Fruit fly (Drosophila melanogaster) whole organism, embryonic: ENCODE results near the gene CG9919.

Experiments
- Abd-B ChIP-seq: fragments of 200-800 bp; sonication (Bioruptor generic); optimal IDR thresholded peaks from 2 replicates; lab custom pipeline; 2018; ENCODE audit warnings: missing biosample characterization, mild to moderate bottlenecking, missing genetic modification characterization, moderate library complexity
- CG1024 ChIP-seq: fragments of 200-800 bp; sonication (Bioruptor generic); IDR thresholded peaks from 2 replicates; pipeline ENCODE4 v1.3.6; 2022; ENCODE audit warnings: missing biosample characterization, missing genetic modification characterization
- CG11247 ChIP-seq: fragments of 200-800 bp; sonication (Bioruptor generic); IDR thresholded peaks from 2 replicates; pipeline ENCODE4 v1.3.6; 2022; ENCODE audit warnings: missing biosample characterization, missing genetic modification characterization
- CG11696 ChIP-seq: fragments of 200-800 bp; sonication (Bioruptor generic); IDR thresholded peaks from 2 replicates; pipeline ENCODE4 v1.3.6; 2022; ENCODE audit warnings: missing biosample characterization, missing genetic modification characterization
- CG12219 ChIP-seq: fragments of 200-800 bp; sonication (Bioruptor generic); optimal IDR thresholded peaks from 3 replicates; lab custom pipeline; 2018; ENCODE audit warnings: missing biosample characterization, mild to moderate bottlenecking, missing genetic modification characterization
- CG12769 ChIP-seq: fragments of 200-800 bp; sonication (Bioruptor generic); optimal IDR thresholded peaks from 2 replicates; lab custom pipeline; 2019; ENCODE audit warnings: missing biosample characterization, mild to moderate bottlenecking, missing genetic modification characterization, moderate library complexity
- CG13296 ChIP-seq: fragments of 200-800 bp; sonication (Bioruptor generic); optimal IDR thresholded peaks from 3 replicates; lab custom pipeline; 2018; ENCODE audit warnings: missing biosample characterization, mild to moderate bottlenecking, missing genetic modification characterization
- CG14710 ChIP-seq: fragments of 200-800 bp; sonication (Bioruptor generic); optimal IDR thresholded peaks from 3 replicates; lab custom pipeline; 2019; ENCODE audit warnings: missing biosample characterization, mild to moderate bottlenecking, missing genetic modification characterization, moderate library complexity
- CG1603 ChIP-seq: fragments of 200-800 bp; sonication (Bioruptor generic); optimal IDR thresholded peaks from 2 replicates; lab custom pipeline; 2019; ENCODE audit warnings: missing biosample characterization, mild to moderate bottlenecking, missing genetic modification characterization, moderate library complexity
- CG16863 ChIP-seq: fragments of 200-800 bp; sonication (Bioruptor generic); optimal IDR thresholded peaks from 3 replicates; lab custom pipeline; 2016; ENCODE audit warnings: missing biosample characterization, missing genetic modification characterization
- CG18619 ChIP-seq: fragments of 200-800 bp; sonication (Bioruptor generic); optimal IDR thresholded peaks from 3 replicates; lab custom pipeline; 2017; ENCODE audit warnings: missing biosample characterization, mild to moderate bottlenecking, missing genetic modification characterization
- CG2202 ChIP-seq: fragments of 200-800 bp; sonication (Bioruptor generic); optimal IDR thresholded peaks from 2 replicates; lab custom pipeline; 2018; ENCODE audit warnings: missing biosample characterization, mild to moderate bottlenecking, missing genetic modification characterization
- CG30403 ChIP-seq: fragments of 200-800 bp; sonication (Bioruptor generic); optimal IDR thresholded peaks from 3 replicates; lab custom pipeline; 2016; ENCODE audit warnings: missing biosample characterization, missing genetic modification characterization
- CG4424 ChIP-seq: fragments of 200-800 bp; sonication (Bioruptor generic); optimal IDR thresholded peaks from 3 replicates; lab custom pipeline; 2016; ENCODE audit warnings: missing biosample characterization, missing genetic modification characterization
- CG5245 ChIP-seq: fragments of 200-800 bp; sonication (Bioruptor generic); optimal IDR thresholded peaks from 3 replicates; lab custom pipeline; 2016; ENCODE audit warnings: missing biosample characterization, missing genetic modification characterization
- CG6791 ChIP-seq: fragments of 200-800 bp; sonication (Bioruptor generic); IDR thresholded peaks from 3 replicates; pipeline ENCODE4 v1.3.6; 2022; ENCODE audit warnings: missing biosample characterization, missing genetic modification characterization; ENCODE audit not compliant: partially characterized antibody
- CG6854 ChIP-seq: fragments of 200-800 bp; sonication (Bioruptor generic); optimal IDR thresholded peaks from 3 replicates; lab custom pipeline; 2017; ENCODE audit warnings: missing biosample characterization, mild to moderate bottlenecking, missing genetic modification characterization
- CG7357 ChIP-seq: fragments of 200-800 bp; sonication (Bioruptor generic); IDR thresholded peaks from 3 replicates; pipeline ENCODE4 v1.3.6; 2022; ENCODE audit warnings: missing biosample characterization, missing genetic modification characterization
- CG7963 ChIP-seq: fragments of 200-800 bp; sonication (Bioruptor generic); IDR thresholded peaks from 3 replicates; pipeline ENCODE4 v1.3.6; 2022; ENCODE audit warnings: missing biosample characterization, missing genetic modification characterization; ENCODE audit not compliant: partially characterized antibody
- CG8290 ChIP-seq, 3 experiments: fragments of 200-800 bp; sonication (Bioruptor generic); optimal IDR thresholded peaks; 2 replicates each; lab custom pipeline; 2016 to 2019; ENCODE audit warnings: missing biosample characterization in 3 of 3, missing genetic modification characterization in 3 of 3, mild to moderate bottlenecking in 2 of 3, moderate library complexity in 1 of 3
- CG8359 ChIP-seq: fragments of 200-800 bp; sonication (Bioruptor generic); optimal IDR thresholded peaks from 2 replicates; lab custom pipeline; 2017; ENCODE audit warnings: missing biosample characterization, mild to moderate bottlenecking, missing genetic modification characterization, borderline replicate concordance
- CG8478 ChIP-seq: fragments of >200 bp; optimal IDR thresholded peaks from 2 replicates; lab custom pipeline; 2018
- CG8924 ChIP-seq: fragments of 200-800 bp; optimal IDR thresholded peaks from 3 replicates; lab custom pipeline; 2019; ENCODE audit warnings: missing biosample characterization, mild to moderate bottlenecking, missing genetic modification characterization, moderate library complexity
- CoRest ChIP-seq: fragments of 200-800 bp; sonication (Bioruptor generic); optimal IDR thresholded peaks from 3 replicates; lab custom pipeline; 2018; ENCODE audit warnings: missing biosample characterization, mild to moderate bottlenecking, missing genetic modification characterization, moderate library complexity
- Dref ChIP-seq: fragments of 200-800 bp; sonication (Bioruptor generic); IDR thresholded peaks from 2 replicates; pipeline ENCODE4 v1.3.6; 2022; ENCODE audit warnings: missing biosample characterization, missing genetic modification characterization
- Drgx ChIP-seq: fragments of 200-800 bp; sonication (Bioruptor generic); IDR thresholded peaks from 2 replicates; pipeline ENCODE4 v1.3.6; 2022; ENCODE audit warnings: missing biosample characterization, missing genetic modification characterization
- Fer2 ChIP-seq: fragments of 200-800 bp; sonication (Bioruptor generic); optimal IDR thresholded peaks from 2 replicates; lab custom pipeline; 2018; ENCODE audit warnings: missing biosample characterization, mild to moderate bottlenecking, missing genetic modification characterization, moderate library complexity
- Gug ChIP-seq: fragments of 200-800 bp; sonication (Bioruptor generic); IDR thresholded peaks from 4 replicates; pipeline ENCODE4 v1.3.6; 2022; ENCODE audit warnings: missing biosample characterization, missing genetic modification characterization
- Nf-YA ChIP-seq: fragments of 200-800 bp; sonication (Bioruptor generic); IDR thresholded peaks from 2 replicates; pipeline ENCODE4 v1.3.6; 2022; ENCODE audit warnings: missing biosample characterization, missing genetic modification characterization
- Optix ChIP-seq: fragments of 200-800 bp; sonication (Bioruptor generic); IDR thresholded peaks from 3 replicates; pipeline ENCODE4 v1.3.6; 2022; ENCODE audit warnings: missing biosample characterization, missing genetic modification characterization
- Pdp1 ChIP-seq, 2 experiments: fragments of 200-800 bp; sonication (Bioruptor generic); optimal IDR thresholded peaks; 3 replicates each; lab custom pipeline; 2016; ENCODE audit warnings: missing biosample characterization in 2 of 2, missing genetic modification characterization in 2 of 2, mild to moderate bottlenecking in 1 of 2, moderate library complexity in 1 of 2
- al ChIP-seq: fragments of 200-800 bp; sonication (Bioruptor generic); IDR thresholded peaks from 2 replicates; pipeline ENCODE4 v1.3.6; 2022; ENCODE audit warnings: missing biosample characterization, missing genetic modification characterization
- dm ChIP-seq: fragments of 200-800 bp; sonication (Bioruptor generic); optimal IDR thresholded peaks from 3 replicates; lab custom pipeline; 2016; ENCODE audit warnings: missing biosample characterization, missing genetic modification characterization
- dysf ChIP-seq: fragments of 200-800 bp; sonication (Bioruptor generic); IDR thresholded peaks from 3 replicates; pipeline ENCODE4 v1.3.6; 2022; ENCODE audit warnings: missing biosample characterization, missing genetic modification characterization
- esg ChIP-seq: fragments of 200-800 bp; sonication (Bioruptor generic); conservative IDR thresholded peaks from 2 replicates; pipeline ENCODE4 v1.3.6; 2022; ENCODE audit warnings: missing biosample characterization, missing genetic modification characterization
- fd64A ChIP-seq: fragments of 200-800 bp; sonication (Bioruptor generic); optimal IDR thresholded peaks from 3 replicates; lab custom pipeline; 2018; ENCODE audit warnings: missing biosample characterization, mild to moderate bottlenecking, missing genetic modification characterization
- fru ChIP-seq: fragments of >200 bp; optimal IDR thresholded peaks from 2 replicates; lab custom pipeline; 2017
- ftz-f1 ChIP-seq: fragments of 200-800 bp; sonication (Bioruptor generic); optimal IDR thresholded peaks from 2 replicates; lab custom pipeline; 2016; ENCODE audit warnings: missing biosample characterization, missing genetic modification characterization
- gcm2 ChIP-seq: fragments of 200-800 bp; sonication (Bioruptor generic); optimal IDR thresholded peaks from 2 replicates; lab custom pipeline; 2016; ENCODE audit warnings: missing biosample characterization, missing genetic modification characterization
- h ChIP-seq: fragments of >200 bp; optimal IDR thresholded peaks from 2 replicates; lab custom pipeline; 2017
- hth ChIP-seq: fragments of >200 bp; optimal IDR thresholded peaks from 2 replicates; lab custom pipeline; 2017; ENCODE audit warnings: inconsistent platforms
- ind ChIP-seq: fragments of 200-800 bp; sonication (Bioruptor generic); optimal IDR thresholded peaks from 3 replicates; lab custom pipeline; 2016; ENCODE audit warnings: missing biosample characterization, missing genetic modification characterization
- inv ChIP-seq: fragments of 200-800 bp; sonication (Bioruptor generic); IDR thresholded peaks from 2 replicates; pipeline ENCODE4 v1.3.6; 2022; ENCODE audit warnings: missing biosample characterization, missing genetic modification characterization; ENCODE audit not compliant: partially characterized antibody
- jing ChIP-seq: fragments of 200-800 bp; sonication (Bioruptor generic); optimal IDR thresholded peaks from 2 replicates; lab custom pipeline; 2018; ENCODE audit warnings: missing biosample characterization, mild to moderate bottlenecking, missing genetic modification characterization
- ken ChIP-seq: fragments of 200-800 bp; sonication (Bioruptor generic); IDR thresholded peaks from 3 replicates; pipeline ENCODE4 v1.3.6; 2022; ENCODE audit warnings: missing biosample characterization, missing genetic modification characterization
- oc ChIP-seq: fragments of 200-800 bp; sonication (Bioruptor generic); optimal IDR thresholded peaks from 2 replicates; lab custom pipeline; 2018; ENCODE audit warnings: missing biosample characterization, mild to moderate bottlenecking, missing genetic modification characterization, moderate library complexity
- sens ChIP-seq: fragments of 200-800 bp; sonication (Bioruptor generic); peaks from one replicate; lab custom pipeline; 2016; ENCODE audit warnings: missing biosample characterization, missing genetic modification characterization
- sqz ChIP-seq: fragments of 200-800 bp; sonication (Bioruptor generic); optimal IDR thresholded peaks from 3 replicates; lab custom pipeline; 2018; ENCODE audit warnings: missing biosample characterization, mild to moderate bottlenecking, missing genetic modification characterization
- ssp ChIP-seq: fragments of 200-800 bp; sonication (Bioruptor generic); IDR thresholded peaks from 2 replicates; pipeline ENCODE4 v1.3.6; 2022; ENCODE audit warnings: missing biosample characterization, missing genetic modification characterization
- zen2 ChIP-seq: fragments of 200-800 bp; sonication (Bioruptor generic); IDR thresholded peaks from 3 replicates; pipeline ENCODE4 v1.3.6; 2022; ENCODE audit warnings: missing biosample characterization, missing genetic modification characterization; ENCODE audit not compliant: partially characterized antibody
- zfh2 ChIP-seq: fragments of 200-800 bp; sonication (Bioruptor generic); optimal IDR thresholded peaks from 2 replicates; lab custom pipeline; 2016; ENCODE audit warnings: missing biosample characterization, missing genetic modification characterization

The CG9919 gene

DNA sequence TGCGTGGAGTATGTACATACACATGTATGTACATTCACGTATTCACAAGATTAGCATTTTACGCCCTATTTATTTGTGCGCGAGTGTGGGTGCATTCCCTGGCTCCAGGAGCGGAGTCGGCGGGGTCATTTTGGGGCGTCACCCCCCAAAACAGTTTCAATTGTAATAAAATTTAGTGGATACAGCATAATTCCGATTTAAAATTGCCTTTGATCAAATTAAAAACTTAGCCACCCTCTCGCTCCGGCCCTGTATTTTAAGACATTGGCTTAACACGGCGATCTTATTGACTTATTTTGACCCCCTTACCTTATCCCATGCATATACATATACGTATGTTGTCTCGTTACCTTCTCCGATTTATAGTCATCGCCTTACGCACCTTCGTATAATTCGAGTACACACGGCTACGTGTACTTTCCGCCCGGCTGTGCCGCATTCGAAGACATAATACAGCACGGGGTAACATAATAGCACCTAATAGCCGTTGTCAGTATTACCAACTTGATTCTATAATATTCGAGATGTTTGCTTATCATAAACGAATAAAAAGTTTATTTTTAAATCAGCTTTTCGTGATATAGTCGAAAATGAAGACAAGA is 51.1 kb downstream of the CG9919 start (continued):
- TF ChIP-seq oc, result peak; percentile 61
- no peak for TF ChIP-seq CG7963 (GFP tag; lab: Robert Waterston, UW)
- TF ChIP-seq Dref (GFP tag; lab: Robert Waterston, UW), result no peak
- TF ChIP-seq CG8359 (GFP tag; lab: Kevin White, UChicago), result peak; percentile 60
- peak; percentile 32 for TF ChIP-seq CG6854 (GFP tag; lab: Kevin White, UChicago)
- TF ChIP-seq CG11696, result peak; percentile 79
- peak; percentile 32 for TF ChIP-seq fd64A (GFP tag; lab: Kevin White, UChicago)
- no peak for TF ChIP-seq zen2 (GFP tag; lab: Robert Waterston, UW)
- TF ChIP-seq CG13296 (GFP tag; lab: Kevin White, UChicago), result peak; percentile 61
- peak; percentile 85 for TF ChIP-seq ssp (GFP tag; lab: Robert Waterston, UW)
- TF ChIP-seq CG30403, result peak; percentile 74
- no peak for TF ChIP-seq sqz (GFP tag; lab: Kevin White, UChicago)
- peak; percentile 70 for TF ChIP-seq jing
- peak; percentile 80 for TF ChIP-seq CG7357
- peak; percentile 90 for TF ChIP-seq esg (GFP tag; lab: Robert Waterston, UW)
- peak; percentile 64 for TF ChIP-seq CG16863 (GFP tag; lab: Kevin White, UChicago)
- peak; percentile 85 for TF ChIP-seq CG4424 (GFP tag; lab: Kevin White, UChicago)
- 0 out of 3 replicates have a peak, but pooled peaks have one; percentile 35 for TF ChIP-seq CG6791 (GFP tag; lab: Robert Waterston, UW)
- TF ChIP-seq al (GFP tag; lab: Robert Waterston, UW), result peak; percentile 83
- peak; percentile 56 for TF ChIP-seq gcm2
- peak; percentile 54 for TF ChIP-seq CG8924
- peak; percentile 86 for TF ChIP-seq CG1603 (tag; lab: Kevin White, UChicago)
- peak; percentile 83 for TF ChIP-seq CG11247 (GFP tag; lab: Robert Waterston, UW)
- peak; percentile 89 for TF ChIP-seq CG12769 (tag; lab: Kevin White, UChicago)
- peak; percentile 99 for TF ChIP-seq sens (GFP tag; lab: Kevin White, UChicago)
- peak; percentile 89 for TF ChIP-seq ind
- peak; percentile 81 for TF ChIP-seq Abd-B
- peak; percentile 88 for TF ChIP-seq Optix (GFP tag; lab: Robert Waterston, UW)
- TF ChIP-seq h (lab: Kevin White, UChicago), result no peak
- peak; percentile 74 to 94 for TF ChIP-seq Pdp1 (GFP tag; optimal IDR thresholded peaks at IDR 0.05; lab: Kevin White, UChicago)
- TF ChIP-seq dm (GFP tag; lab: Kevin White, UChicago), result peak; percentile 43
- peak; percentile 4 for TF ChIP-seq ftz-f1
- 0 out of 2 replicates have a peak, but pooled peaks have one; percentile 36 for TF ChIP-seq inv (GFP tag; lab: Robert Waterston, UW)
- TF ChIP-seq CG8290 (GFP tag; optimal IDR thresholded peaks at IDR 0.05; lab: Kevin White, UChicago), result peak; percentile 61
- TF ChIP-seq CG8290 (tag; optimal IDR thresholded peaks at IDR 0.05; lab: Kevin White, UChicago), result peak; percentile 10 to 90
- TF ChIP-seq dysf (GFP tag; lab: Robert Waterston, UW), result peak; percentile 93
- TF ChIP-seq Gug, result peak; percentile 97
- peak; percentile 93 for TF ChIP-seq Drgx (GFP tag; lab: Robert Waterston, UW)
- TF ChIP-seq ken, result peak; percentile 87
- peak; percentile 68 for TF ChIP-seq CG12219 (GFP tag; lab: Kevin White, UChicago)
- no peak for TF ChIP-seq CG8478 (lab: Kevin White, UChicago)
- peak; percentile 39 for TF ChIP-seq CG14710 (tag; lab: Kevin White, UChicago)
- peak; percentile 88 for TF ChIP-seq CG1024 (GFP tag; lab: Robert Waterston, UW)
- peak; percentile 29 for TF ChIP-seq Fer2 (tag; lab: Kevin White, UChicago)
- peak; percentile 39 for TF ChIP-seq CG2202 (tag; lab: Kevin White, UChicago)
- peak; percentile 79 for TF ChIP-seq Nf-YA (GFP tag; lab: Robert Waterston, UW)
- no peak for TF ChIP-seq fru (lab: Kevin White, UChicago)
- TF ChIP-seq hth (lab: Kevin White, UChicago), result no peak
- peak; percentile 76 for TF ChIP-seq CG5245 (GFP tag; lab: Kevin White, UChicago)
- peak; percentile 77 for TF ChIP-seq CoRest
- TF ChIP-seq CG18619, result peak; percentile 65
- TF ChIP-seq zfh2 (GFP tag; lab: Kevin White, UChicago), result peak; percentile 69
